Worm (Caenorhabditis elegans) whole organism, L2 larva: ENCODE data around the gene col-172.

Source experiments
- C34F6.9 ChIP-seq: fragments of 150-350 bp; optimal IDR thresholded peaks from 2 replicates; lab custom pipeline; 2014; ENCODE audit warnings: missing biosample characterization, missing genetic modification characterization
- F13H6.1 ChIP-seq: sonication (generic microtip); optimal IDR thresholded peaks from 2 replicates; lab custom pipeline; 2016; ENCODE audit warnings: missing genetic modification characterization, missing compliant biosample characterization
- R02D3.7 ChIP-seq: fragments of 150-350 bp; optimal IDR thresholded peaks from 2 replicates; lab custom pipeline; 2014; ENCODE audit warnings: missing biosample characterization, missing genetic modification characterization
- Y55F3AM.14 ChIP-seq: fragments of 200-800 bp; sonication (Bioruptor generic); optimal IDR thresholded peaks from 2 replicates; lab custom pipeline; 2018; ENCODE audit warnings: mild to moderate bottlenecking, missing genetic modification characterization, missing compliant biosample characterization
- ZK546.5 ChIP-seq: sonication (generic microtip); optimal IDR thresholded peaks from 2 replicates; lab custom pipeline; 2017; ENCODE audit warnings: missing biosample characterization, missing genetic modification characterization
- alr-1 ChIP-seq: fragments of 150-350 bp; optimal IDR thresholded peaks from 2 replicates; lab custom pipeline; 2014; ENCODE audit warnings: missing biosample characterization, missing genetic modification characterization
- aly-2 ChIP-seq: fragments of 150-350 bp; optimal IDR thresholded peaks from 2 replicates; lab custom pipeline; 2014; ENCODE audit warnings: missing biosample characterization, missing genetic modification characterization
- ama-1 ChIP-seq: fragments of 150-350 bp; optimal IDR thresholded peaks from 2 replicates; lab custom pipeline; 2018; ENCODE audit warnings: inconsistent platforms
- ceh-82 ChIP-seq: fragments of 150-350 bp; optimal IDR thresholded peaks from 2 replicates; lab custom pipeline; 2014; ENCODE audit warnings: missing biosample characterization, missing genetic modification characterization
- crh-2 ChIP-seq: sonication (generic microtip); optimal IDR thresholded peaks from 2 replicates; lab custom pipeline; 2017; ENCODE audit warnings: missing biosample characterization, missing genetic modification characterization
- egl-27 ChIP-seq: sonication (generic microtip); optimal IDR thresholded peaks from 3 replicates; lab custom pipeline; 2017; ENCODE audit warnings: missing biosample characterization, missing genetic modification reagents, missing genetic modification characterization
- elt-3 ChIP-seq: sonication (generic microtip); optimal IDR thresholded peaks from 2 replicates; lab custom pipeline; 2017; ENCODE audit warnings: missing biosample characterization, missing genetic modification characterization
- fos-1 ChIP-seq: fragments of 150-350 bp; optimal IDR thresholded peaks from 2 replicates; lab custom pipeline; 2014; ENCODE audit warnings: missing biosample characterization, missing genetic modification characterization
- gmeb-1 ChIP-seq: fragments of 150-350 bp; optimal IDR thresholded peaks from 2 replicates; lab custom pipeline; 2014; ENCODE audit warnings: missing biosample characterization, missing genetic modification characterization
- lin-13 ChIP-seq: fragments of 150-350 bp; optimal IDR thresholded peaks from 2 replicates; lab custom pipeline; 2014; ENCODE audit warnings: missing biosample characterization, missing genetic modification reagents, missing genetic modification characterization
- lin-39 ChIP-seq: fragments of 150-350 bp; optimal IDR thresholded peaks from 2 replicates; lab custom pipeline; 2014; ENCODE audit warnings: missing biosample characterization, missing genetic modification reagents, missing genetic modification characterization
- lsy-2 ChIP-seq, 2 experiments: fragments of 150-350 bp in 1 of 2; sonication (generic microtip) in 1 of 2; optimal IDR thresholded peaks; 2 replicates each; lab custom pipeline; 2014 to 2017; ENCODE audit warnings: missing biosample characterization in 2 of 2, missing genetic modification characterization in 2 of 2
- mab-5 ChIP-seq: fragments of 150-350 bp; optimal IDR thresholded peaks from 2 replicates; lab custom pipeline; 2014; ENCODE audit warnings: missing biosample characterization, missing genetic modification characterization
- mbf-1 ChIP-seq: sonication (generic microtip); optimal IDR thresholded peaks from 2 replicates; lab custom pipeline; 2017; ENCODE audit warnings: missing biosample characterization, missing genetic modification characterization
- mdl-1 ChIP-seq, 2 experiments: fragments of 150-350 bp in 1 of 2; sonication (generic microtip) in 1 of 2; optimal IDR thresholded peaks; 2 replicates each; lab custom pipeline; 2017; ENCODE audit warnings: missing biosample characterization in 2 of 2, missing genetic modification characterization in 2 of 2
- nhr-10 ChIP-seq: sonication (generic microtip); optimal IDR thresholded peaks from 2 replicates; lab custom pipeline; 2017; ENCODE audit warnings: missing biosample characterization, missing genetic modification characterization
- nhr-11 ChIP-seq: fragments of 150-350 bp; optimal IDR thresholded peaks from 2 replicates; lab custom pipeline; 2014; ENCODE audit warnings: missing biosample characterization, missing genetic modification characterization
- nhr-12 ChIP-seq: fragments of 150-350 bp; optimal IDR thresholded peaks from 2 replicates; lab custom pipeline; 2014; ENCODE audit warnings: missing biosample characterization, missing genetic modification characterization
- nhr-129 ChIP-seq: fragments of 150-350 bp; optimal IDR thresholded peaks from 2 replicates; lab custom pipeline; 2014; ENCODE audit warnings: missing biosample characterization, missing genetic modification characterization
- nhr-21 ChIP-seq: fragments of 150-350 bp; optimal IDR thresholded peaks from 2 replicates; lab custom pipeline; 2014; ENCODE audit warnings: missing biosample characterization, missing genetic modification characterization
- nhr-23 ChIP-seq: fragments of 150-350 bp; optimal IDR thresholded peaks from 2 replicates; lab custom pipeline; 2014; ENCODE audit warnings: missing biosample characterization, missing genetic modification reagents, missing genetic modification characterization
- nhr-237 ChIP-seq: fragments of 150-350 bp; optimal IDR thresholded peaks from 2 replicates; lab custom pipeline; 2014; ENCODE audit warnings: missing biosample characterization, missing genetic modification characterization
- nhr-6 ChIP-seq: fragments of 150-350 bp; optimal IDR thresholded peaks from 2 replicates; lab custom pipeline; 2014; ENCODE audit warnings: missing biosample characterization, missing genetic modification characterization
- nhr-77 ChIP-seq: fragments of 150-350 bp; optimal IDR thresholded peaks from 2 replicates; lab custom pipeline; 2014; ENCODE audit warnings: missing biosample characterization, missing genetic modification characterization
- peb-1 ChIP-seq: fragments of 150-350 bp; optimal IDR thresholded peaks from 2 replicates; lab custom pipeline; 2014; ENCODE audit warnings: missing biosample characterization, missing genetic modification characterization
- sem-4 ChIP-seq: fragments of 150-350 bp; optimal IDR thresholded peaks from 2 replicates; lab custom pipeline; 2014; ENCODE audit warnings: missing biosample characterization, missing genetic modification reagents, missing genetic modification characterization
- skn-1 ChIP-seq: sonication (generic microtip); optimal IDR thresholded peaks from 2 replicates; lab custom pipeline; 2017; ENCODE audit warnings: missing biosample characterization, missing genetic modification characterization
- sma-3 ChIP-seq: sonication (generic microtip); optimal IDR thresholded peaks from 2 replicates; lab custom pipeline; 2016; ENCODE audit warnings: missing genetic modification reagents, missing genetic modification characterization, missing compliant biosample characterization
- snpc-4 ChIP-seq: fragments of 150-350 bp; optimal IDR thresholded peaks from 2 replicates; lab custom pipeline; 2014; ENCODE audit warnings: missing biosample characterization, missing genetic modification characterization
- unc-39 ChIP-seq: fragments of 150-350 bp; optimal IDR thresholded peaks from 2 replicates; lab custom pipeline; 2014; ENCODE audit warnings: missing biosample characterization, missing genetic modification characterization
- unc-55 ChIP-seq: fragments of 150-350 bp; sonication (generic microtip); optimal IDR thresholded peaks from 3 replicates; lab custom pipeline; 2014; ENCODE audit warnings: missing biosample characterization, missing genetic modification reagents, missing genetic modification characterization
- unc-62 ChIP-seq: fragments of 150-350 bp; optimal IDR thresholded peaks from 2 replicates; lab custom pipeline; 2014; ENCODE audit warnings: missing biosample characterization, missing genetic modification reagents, missing genetic modification characterization
- zag-1 ChIP-seq: fragments of 150-350 bp; optimal IDR thresholded peaks from 2 replicates; lab custom pipeline; 2014; ENCODE audit warnings: missing biosample characterization, missing genetic modification characterization
- ztf-1 ChIP-seq: fragments of 200-800 bp; sonication (Bioruptor generic); conservative IDR thresholded peaks from 2 replicates; pipeline ENCODE4 v1.3.6; 2022; ENCODE audit warnings: missing genetic modification characterization, missing compliant biosample characterization
- ztf-11 ChIP-seq: sonication (generic microtip); optimal IDR thresholded peaks from 2 replicates; lab custom pipeline; 2017; ENCODE audit warnings: missing biosample characterization, missing genetic modification characterization

The col-172 gene

DNA sequence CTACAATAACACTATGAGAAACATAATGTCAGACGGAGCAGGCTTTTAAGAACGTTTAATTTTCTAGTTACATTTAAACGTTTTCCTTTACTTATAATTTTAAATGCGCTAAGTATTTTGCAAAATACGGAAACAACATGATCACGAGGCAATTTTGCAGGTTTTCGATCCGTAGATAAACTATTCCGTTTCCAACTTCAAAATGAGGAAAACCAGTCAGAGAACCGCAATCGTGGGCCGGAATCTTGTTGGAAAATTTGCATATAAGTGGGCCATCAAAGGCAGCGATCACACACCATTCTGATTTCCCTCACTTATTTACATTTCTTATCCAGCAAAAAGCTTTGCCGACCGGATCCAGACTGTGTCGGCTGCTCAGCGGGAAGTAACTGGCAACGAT lies at the start of gene col-172:
TSS of gene col-172 (plus strand) at position 301 of the 400 bp plus-strand sequence.
- TF ChIP-seq aly-2 (tag; lab: Kevin White, UChicago) (no peak), gmeb-1 (no peak), ztf-1 (GFP tag; lab: Robert Waterston, UW) (no peak), nhr-129 (no peak), nhr-77 (tag; lab: Kevin White, UChicago) (no peak), nhr-12 (no peak), mdl-1 (tag; optimal IDR thresholded peaks at IDR 0.05; lab: Kevin White, UChicago) (no peak), C34F6.9 (tag; lab: Kevin White, UChicago) (no peak)

DNA sequence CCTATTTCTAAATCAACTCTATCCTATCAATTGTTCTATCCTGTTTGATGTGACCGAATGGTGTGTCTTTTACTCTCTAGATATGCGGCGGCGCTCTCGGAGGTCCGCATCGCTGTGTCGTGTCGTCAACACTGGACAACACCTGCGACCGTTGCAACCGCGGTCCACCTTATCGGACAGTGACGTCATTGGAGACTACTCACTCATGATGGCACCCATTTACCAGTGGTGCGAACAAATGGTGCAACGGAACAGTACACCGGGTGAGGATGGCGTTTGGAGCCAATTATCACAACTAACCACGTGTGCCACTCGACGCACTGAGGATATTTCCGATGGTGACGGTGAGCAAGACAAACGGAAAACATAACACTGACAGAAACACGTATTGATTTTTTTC lies 47.3 kb upstream of the col-172 start:
- TF ChIP-seq nhr-237 (tag; lab: Kevin White, UChicago) (no peak), aly-2 (tag; lab: Kevin White, UChicago) (no peak), nhr-12 (no peak), mab-5 (tag; lab: Kevin White, UChicago) (no peak), lsy-2 (tag; optimal IDR thresholded peaks at IDR 0.05; lab: Kevin White, UChicago) (no peak), ama-1 (no peak), fos-1 (no peak), ceh-82 (tag; lab: Kevin White, UChicago) (no peak), skn-1 (tag; lab: Kevin White, UChicago) (no peak), zag-1 (tag; lab: Kevin White, UChicago) (no peak), lin-13 (no peak), nhr-77 (tag; lab: Kevin White, UChicago) (no peak), nhr-23 (tag; lab: Kevin White, UChicago) (no peak), lin-39 (tag; lab: Kevin White, UChicago) (no peak), alr-1 (tag; lab: Kevin White, UChicago) (no peak), sma-3 (GFP tag; lab: Kevin White, UChicago) (no peak), unc-39 (no peak), nhr-10 (tag; lab: Kevin White, UChicago) (no peak), elt-3 (tag; lab: Kevin White, UChicago) (no peak), sem-4 (tag; lab: Kevin White, UChicago) (no peak)

DNA sequence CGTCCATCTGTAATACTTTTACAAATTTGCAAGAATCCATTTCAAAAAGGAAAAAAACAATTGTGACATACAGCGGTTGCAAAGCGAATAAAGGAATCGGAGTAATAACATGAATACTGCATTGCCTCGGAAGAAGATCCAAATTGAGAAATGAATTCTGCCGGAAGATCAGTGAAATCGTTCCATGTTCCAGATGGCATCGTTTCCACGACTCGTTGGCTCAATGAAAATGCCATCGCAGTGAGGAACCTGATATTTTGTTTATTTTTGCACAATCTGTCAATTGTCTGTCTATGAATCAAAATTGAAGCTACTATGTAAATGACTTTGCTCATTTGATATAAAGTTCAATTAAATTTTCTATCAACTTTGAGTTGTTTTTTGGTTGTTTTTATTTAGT lies 42.0 kb upstream of the col-172 start:
- TF ChIP-seq lsy-2 (tag; optimal IDR thresholded peaks at IDR 0.05; lab: Kevin White, UChicago) (no peak), mbf-1 (no peak), peb-1 (tag; lab: Kevin White, UChicago) (no peak), nhr-6 (tag; lab: Kevin White, UChicago) (no peak), aly-2 (tag; lab: Kevin White, UChicago) (no peak), snpc-4 (tag; lab: Kevin White, UChicago) (no peak), ZK546.5 (no peak)

- TF ChIP-seq aly-2 (tag; lab: Kevin White, UChicago) (no peak), lin-13 (no peak), nhr-11 (tag; lab: Kevin White, UChicago) (no peak), ama-1 (no peak), nhr-10 (tag; lab: Kevin White, UChicago) (no peak), skn-1 (tag; lab: Kevin White, UChicago) (no peak), ztf-11 (tag; lab: Kevin White, UChicago) (no peak), nhr-6 (tag; lab: Kevin White, UChicago) (no peak), gmeb-1 (no peak)
- TF ChIP-seq, all 48 proteins: peak for 0
Measured at ce11 chrX:6631437-6631836, 41.2 kb upstream of the col-172 start, which contains the start of gene aexr-2. aexr-2 (minus strand) TSS chrX:6631537.

ce11 chrX:6635173-6635572 lies 37.4 kb upstream of the col-172 start, which contains the start of gene aexr-1:
aexr-1 (minus strand) TSS chrX:6635273.
- TF ChIP-seq unc-39 (no peak), nhr-21 (tag; lab: Kevin White, UChicago) (no peak), alr-1 (tag; lab: Kevin White, UChicago) (no peak), lsy-2 (tag; optimal IDR thresholded peaks at IDR 0.05; lab: Kevin White, UChicago) (no peak), unc-55 (GFP tag; lab: Kevin White, UChicago) (no peak), mbf-1 (no peak), fos-1 (no peak), unc-62 (GFP tag; lab: Kevin White, UChicago) (no peak), skn-1 (tag; lab: Kevin White, UChicago) (no peak), ztf-11 (tag; lab: Kevin White, UChicago) (no peak), egl-27 (no peak), R02D3.7 (tag; lab: Kevin White, UChicago) (no peak), F13H6.1 (no peak), Y55F3AM.14 (GFP tag; lab: Kevin White, UChicago) (no peak), aly-2 (tag; lab: Kevin White, UChicago) (no peak), gmeb-1 (no peak), crh-2 (tag; lab: Kevin White, UChicago) (no peak)
